Worm (Caenorhabditis elegans) whole organism, early embryonic: Measurements from ENCODE around the gene tsn-1.

Source experiments
- B0310.2 ChIP-seq: sonication (generic microtip); optimal IDR thresholded peaks from 2 replicates; lab custom pipeline; 2016; ENCODE audit warnings: mild to moderate bottlenecking, missing genetic modification characterization, missing compliant biosample characterization
- F13C5.2 ChIP-seq: sonication (generic microtip); optimal IDR thresholded peaks from 2 replicates; lab custom pipeline; 2017; ENCODE audit warnings: mild to moderate bottlenecking, missing genetic modification characterization, inconsistent platforms, missing compliant biosample characterization
- aly-1 ChIP-seq: sonication (generic microtip); optimal IDR thresholded peaks from 2 replicates; lab custom pipeline; 2016; ENCODE audit warnings: missing genetic modification characterization, missing compliant biosample characterization
- ama-1 ChIP-seq: fragments of 150-350 bp; optimal IDR thresholded peaks from 2 replicates; lab custom pipeline; 2014
- ceh-13 ChIP-seq: fragments of 200-800 bp; sonication (Bioruptor generic); optimal IDR thresholded peaks from 2 replicates; lab custom pipeline; 2018; ENCODE audit warnings: mild to moderate bottlenecking, missing genetic modification characterization, missing compliant biosample characterization
- ceh-36 ChIP-seq: sonication (generic microtip); optimal IDR thresholded peaks from 2 replicates; lab custom pipeline; 2016; ENCODE audit warnings: missing genetic modification characterization, inconsistent platforms, missing compliant biosample characterization
- ets-7 ChIP-seq: sonication (generic microtip); optimal IDR thresholded peaks from 2 replicates; lab custom pipeline; 2016; ENCODE audit warnings: missing genotype, missing genetic modification characterization, missing compliant biosample characterization
- flt-1 ChIP-seq: fragments of 200-800 bp; sonication (Bioruptor generic); IDR thresholded peaks from 2 replicates; pipeline ENCODE4 v1.3.6; 2022; ENCODE audit warnings: missing genetic modification characterization, missing compliant biosample characterization
- hmbx-1 ChIP-seq: sonication (generic microtip); optimal IDR thresholded peaks from 2 replicates; lab custom pipeline; 2016; ENCODE audit warnings: mild to moderate bottlenecking, missing genetic modification characterization, missing compliant biosample characterization
- hmg-4 ChIP-seq: fragments of 200-800 bp; sonication (Bioruptor generic); optimal IDR thresholded peaks from 2 replicates; lab custom pipeline; 2018; ENCODE audit warnings: mild to moderate bottlenecking, missing genetic modification characterization, missing compliant biosample characterization
- hnd-1 ChIP-seq: sonication (generic microtip); optimal IDR thresholded peaks from 2 replicates; lab custom pipeline; 2016; ENCODE audit warnings: missing genetic modification characterization, missing compliant biosample characterization
- pes-1 ChIP-seq: fragments of 200-800 bp; sonication (Bioruptor generic); IDR thresholded peaks from 2 replicates; pipeline ENCODE4 v1.3.6; 2022; ENCODE audit warnings: missing genetic modification reagents, missing genetic modification characterization, missing compliant biosample characterization
- scrt-1 ChIP-seq: fragments of 200-800 bp; sonication (Bioruptor generic); IDR thresholded peaks from 2 replicates; pipeline ENCODE4 v1.3.6; 2022; ENCODE audit warnings: missing genetic modification characterization, missing compliant biosample characterization
- tbx-11 ChIP-seq: fragments of 200-800 bp; sonication (Bioruptor generic); IDR thresholded peaks from 2 replicates; pipeline ENCODE4 v1.3.6; 2022; ENCODE audit warnings: missing genetic modification characterization, missing compliant biosample characterization

DNA sequence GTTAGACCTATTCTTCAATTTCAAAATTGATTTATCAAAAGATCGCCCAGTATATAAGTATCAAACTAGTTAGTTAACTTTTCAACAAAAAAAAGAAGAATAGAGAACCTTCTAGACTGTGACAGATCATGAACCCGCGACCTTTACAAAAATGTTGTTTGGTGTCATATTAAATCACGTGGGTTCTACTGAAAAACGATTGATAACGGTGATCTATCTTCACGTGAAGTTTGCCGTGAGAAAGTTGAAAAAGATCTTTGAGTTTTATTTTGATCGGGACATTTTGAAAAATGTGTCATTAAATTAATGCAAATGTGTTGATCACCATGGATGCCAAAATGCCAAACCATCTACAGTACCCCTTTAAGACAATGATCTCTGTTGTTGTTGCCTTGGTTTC, 41.8 kb downstream of the tsn-1 start:
- TF ChIP-seq aly-1 (no peak), ama-1 (lab: Kevin White, UChicago) (no peak), hmbx-1 (tag; lab: Kevin White, UChicago) (no peak), flt-1 (no peak), ceh-36 (no peak), ets-7 (no peak), tbx-11 (GFP tag; lab: Robert Waterston, UW) (no peak), F13C5.2 (tag; lab: Kevin White, UChicago) (no peak), ceh-13 (no peak), hmg-4 (GFP tag; lab: Kevin White, UChicago) (no peak), pes-1 (no peak), hnd-1 (no peak), B0310.2 (tag; lab: Kevin White, UChicago) (no peak), scrt-1 (no peak)
